Worm (Caenorhabditis elegans) whole organism, early embryonic: ENCODE measurements around the gene str-180.

Experiments
- B0310.2 ChIP-seq: sonication (generic microtip); optimal IDR thresholded peaks from 2 replicates; lab custom pipeline; 2016; ENCODE audit warnings: mild to moderate bottlenecking, missing genetic modification characterization, missing compliant biosample characterization
- flt-1 ChIP-seq: fragments of 200-800 bp; sonication (Bioruptor generic); IDR thresholded peaks from 2 replicates; pipeline ENCODE4 v1.3.6; 2022; ENCODE audit warnings: missing genetic modification characterization, missing compliant biosample characterization
- tra-4 ChIP-seq: sonication (generic microtip); optimal IDR thresholded peaks from 2 replicates; lab custom pipeline; 2017; ENCODE audit warnings: missing genetic modification characterization, missing compliant biosample characterization

DNA sequence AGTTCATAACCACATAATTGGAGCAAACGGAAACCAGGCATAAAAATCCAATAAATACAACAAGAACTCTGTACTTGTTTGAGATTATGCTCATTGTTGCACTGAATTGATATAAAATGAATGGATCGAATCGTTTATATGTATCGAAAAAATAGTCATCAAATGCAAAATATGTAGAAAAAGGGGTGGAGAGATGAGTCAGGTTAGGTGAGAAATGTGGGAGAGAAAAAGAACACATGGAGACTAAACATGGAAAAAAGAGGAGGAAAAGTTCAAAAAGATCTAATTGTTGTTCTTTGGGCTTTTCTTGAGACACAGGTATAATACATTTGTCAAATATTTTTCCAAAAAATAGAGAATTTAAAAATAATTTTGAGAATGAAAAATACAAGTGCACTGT, 19.8 kb upstream of the str-180 start, which contains the start of gene K11G9.5:
- TF ChIP-seq tra-4 (tag; lab: Kevin White, UChicago) = no peak
- no peak for TF ChIP-seq flt-1 (GFP tag; lab: Robert Waterston, UW)
- no peak for TF ChIP-seq B0310.2
